Worm (Caenorhabditis elegans) whole organism, late embryonic: Measurements from ENCODE around the gene CD4.8.

Experiments
- che-1 ChIP-seq: sonication (generic microtip); optimal IDR thresholded peaks from 2 replicates; lab custom pipeline; 2016; ENCODE audit warnings: mild to moderate bottlenecking, missing genetic modification characterization, missing compliant biosample characterization
- hlh-13 ChIP-seq: fragments of 200-800 bp; sonication (Bioruptor generic); optimal IDR thresholded peaks from 2 replicates; lab custom pipeline; 2018; ENCODE audit warnings: mild to moderate bottlenecking, missing genetic modification characterization, missing compliant biosample characterization
- lim-6 ChIP-seq: sonication (generic microtip); optimal IDR thresholded peaks from 2 replicates; lab custom pipeline; 2016; ENCODE audit warnings: missing genetic modification characterization, missing compliant biosample characterization
- nhr-11 ChIP-seq: fragments of 150-350 bp; optimal IDR thresholded peaks from 2 replicates; lab custom pipeline; 2014; ENCODE audit warnings: missing biosample characterization, missing genetic modification characterization
- pha-4 ChIP-seq: fragments of 150-350 bp; optimal IDR thresholded peaks from 2 replicates; lab custom pipeline; 2018; ENCODE audit warnings: missing biosample characterization, missing genetic modification reagents, missing genetic modification characterization
- pqm-1 ChIP-seq: sonication (generic microtip); optimal IDR thresholded peaks from 2 replicates; lab custom pipeline; 2016; ENCODE audit warnings: missing genetic modification characterization, missing compliant biosample characterization
- rnt-1 ChIP-seq: sonication (generic microtip); optimal IDR thresholded peaks from 2 replicates; lab custom pipeline; 2016; ENCODE audit warnings: missing genetic modification characterization, missing compliant biosample characterization
- sox-4 ChIP-seq: sonication (generic microtip); optimal IDR thresholded peaks from 2 replicates; lab custom pipeline; 2017; ENCODE audit warnings: mild to moderate bottlenecking, missing genetic modification characterization, inconsistent platforms, missing compliant biosample characterization
- tbx-7 ChIP-seq: sonication (generic microtip); optimal IDR thresholded peaks from 2 replicates; lab custom pipeline; 2016; ENCODE audit warnings: missing genotype, missing genetic modification characterization, missing compliant biosample characterization
- unc-42 ChIP-seq: sonication (generic microtip); optimal IDR thresholded peaks from 2 replicates; lab custom pipeline; 2016; ENCODE audit warnings: missing genotype, missing genetic modification characterization, missing compliant biosample characterization
- unc-55 ChIP-seq: sonication (generic microtip); optimal IDR thresholded peaks from 2 replicates; lab custom pipeline; 2017; ENCODE audit warnings: missing biosample characterization, missing genetic modification reagents, missing genetic modification characterization

DNA sequence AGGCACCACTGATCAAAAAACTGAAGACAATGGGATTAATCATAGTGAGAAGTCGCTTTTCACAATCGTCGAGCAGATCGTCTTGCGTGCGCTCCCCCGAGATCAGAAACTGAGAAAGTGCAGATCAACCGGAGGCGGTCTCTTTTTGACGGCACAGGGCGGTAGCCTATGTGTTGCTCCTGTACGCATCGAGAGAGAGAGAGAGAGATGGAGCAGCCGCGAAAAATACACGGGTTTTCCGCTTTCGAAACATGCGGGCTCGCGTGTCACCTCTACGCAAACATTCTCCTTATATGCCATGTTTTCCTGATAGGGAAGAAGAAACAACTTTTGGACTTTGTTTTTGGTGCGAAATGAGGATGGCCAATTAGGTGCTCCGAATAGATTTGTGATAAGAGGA, 11.9 kb upstream of the CD4.8 start, which contains the start of gene lrpc-1:
- TF ChIP-seq pha-4 (tag; lab: Kevin White, UChicago) (no peak), unc-55 (GFP tag; lab: Kevin White, UChicago) (no peak), nhr-11 (tag; lab: Kevin White, UChicago) (no peak), unc-42 (tag; lab: Kevin White, UChicago) (no peak), pqm-1 (tag; lab: Kevin White, UChicago) (no peak), lim-6 (tag; lab: Kevin White, UChicago) (no peak), sox-4 (tag; lab: Kevin White, UChicago) (no peak), hlh-13 (no peak), rnt-1 (tag; lab: Kevin White, UChicago) (no peak), tbx-7 (tag; lab: Kevin White, UChicago) (no peak), che-1 (no peak)
